Worm (Caenorhabditis elegans) whole organism, mixed stage, embryonic: ENCODE results near the gene ubh-2.

ENCODE experiments used
- bed-3 ChIP-seq: fragments of 200-800 bp; sonication (Bioruptor generic); optimal IDR thresholded peaks from 3 replicates; lab custom pipeline; 2018; ENCODE audit warnings: mild to moderate bottlenecking, missing genetic modification characterization, moderate library complexity, missing compliant biosample characterization
- lin-32 ChIP-seq: fragments of 200-800 bp; sonication (Bioruptor generic); optimal IDR thresholded peaks from 2 replicates; lab custom pipeline; 2018; ENCODE audit warnings: mild to moderate bottlenecking, missing genetic modification characterization, missing compliant biosample characterization
- lsy-2 ChIP-seq: fragments of 150-350 bp; optimal IDR thresholded peaks from 2 replicates; lab custom pipeline; 2014; ENCODE audit warnings: missing biosample characterization, missing genetic modification characterization
- mab-5 ChIP-seq: fragments of 150-350 bp; optimal IDR thresholded peaks from 2 replicates; lab custom pipeline; 2014; ENCODE audit warnings: missing biosample characterization, missing genetic modification characterization
- nhr-12 ChIP-seq: fragments of 150-350 bp; optimal IDR thresholded peaks from 2 replicates; lab custom pipeline; 2014; ENCODE audit warnings: missing biosample characterization, missing genetic modification characterization
- nhr-237 ChIP-seq: fragments of 150-350 bp; optimal IDR thresholded peaks from 2 replicates; lab custom pipeline; 2014; ENCODE audit warnings: missing biosample characterization, missing genetic modification characterization
- snpc-4 ChIP-seq: fragments of 150-350 bp; optimal IDR thresholded peaks from 2 replicates; lab custom pipeline; 2014; ENCODE audit warnings: missing biosample characterization, missing genetic modification characterization
- zip-8 ChIP-seq: fragments of 150-350 bp; optimal IDR thresholded peaks from 2 replicates; lab custom pipeline; 2014; ENCODE audit warnings: missing biosample characterization, missing genetic modification characterization

DNA sequence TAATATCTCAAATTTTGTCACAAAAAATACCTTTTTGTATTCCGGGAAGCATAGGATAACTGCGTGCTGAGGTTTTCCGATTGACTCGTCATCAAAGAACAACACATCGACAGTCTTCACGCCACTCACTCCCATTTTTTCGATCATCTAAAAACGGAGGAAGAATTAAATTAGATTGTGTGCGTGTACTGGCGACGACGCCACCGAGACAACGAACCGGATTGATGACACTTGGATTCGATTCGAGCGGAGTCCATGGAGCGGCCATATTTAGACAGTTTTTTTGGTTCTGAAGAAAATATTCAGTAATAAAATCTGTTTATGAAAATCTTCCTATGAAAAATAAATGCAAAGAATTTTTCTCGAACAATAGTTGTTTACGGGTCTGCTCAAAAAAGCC, 1.5 kb upstream of the ubh-2 start, which contains the start of gene ubh-1:
- TF ChIP-seq nhr-237 (tag; lab: Kevin White, UChicago) (no peak), bed-3 (no peak), lin-32 (GFP tag; lab: Kevin White, UChicago) (no peak), zip-8 (tag; lab: Kevin White, UChicago) (no peak), snpc-4 (tag; lab: Kevin White, UChicago) (no peak), lsy-2 (no peak), mab-5 (tag; lab: Kevin White, UChicago) (no peak), nhr-12 (no peak)
